Fruit fly (Drosophila melanogaster) whole organism, embryonic: ENCODE measurements around the gene Kaz-m1.

Experiments used
- C15 ChIP-seq: fragments of 200-800 bp; sonication (Bioruptor generic); IDR thresholded peaks from 3 replicates; pipeline ENCODE4 v1.3.6; 2022; ENCODE audit warnings: missing biosample characterization, missing genetic modification characterization
- CG10321 ChIP-seq: fragments of 200-800 bp; sonication (Bioruptor generic); IDR thresholded peaks from 2 replicates; pipeline ENCODE4 v1.3.6; 2022; ENCODE audit warnings: missing biosample characterization, missing genetic modification characterization
- CG11456 ChIP-seq: fragments of 200-800 bp; sonication (Bioruptor generic); IDR thresholded peaks from 3 replicates; pipeline ENCODE4 v1.3.6; 2022; ENCODE audit warnings: missing biosample characterization, missing genetic modification characterization
- CG12744 ChIP-seq: fragments of 200-800 bp; sonication (Bioruptor generic); optimal IDR thresholded peaks from 2 replicates; lab custom pipeline; 2016; ENCODE audit warnings: missing biosample characterization, missing genetic modification characterization
- CG13287 ChIP-seq: fragments of 200-800 bp; sonication (Bioruptor generic); IDR thresholded peaks from 2 replicates; pipeline ENCODE4 v1.3.6; 2022; ENCODE audit warnings: missing biosample characterization, missing genetic modification characterization; ENCODE audit not compliant: partially characterized antibody
- CG13775 ChIP-seq: fragments of 200-800 bp; sonication (Bioruptor generic); optimal IDR thresholded peaks from 3 replicates; lab custom pipeline; 2017; ENCODE audit warnings: missing biosample characterization, mild to moderate bottlenecking, missing genetic modification characterization
- CG14441 ChIP-seq: fragments of 200-800 bp; sonication (Bioruptor generic); IDR thresholded peaks from 2 replicates; pipeline ENCODE4 v1.3.6; 2022; ENCODE audit warnings: missing biosample characterization, missing genetic modification characterization
- CG15514 ChIP-seq: fragments of 200-800 bp; sonication (Bioruptor generic); optimal IDR thresholded peaks from 3 replicates; lab custom pipeline; 2017; ENCODE audit warnings: missing biosample characterization, missing genetic modification characterization, mild to moderate bottlenecking, moderate library complexity, missing genetic modification reagents
- CG17328 ChIP-seq: fragments of 200-800 bp; sonication (Bioruptor generic); IDR thresholded peaks from 2 replicates; pipeline ENCODE4 v1.3.6; 2022; ENCODE audit warnings: missing biosample characterization, missing genetic modification characterization
- CG1832 ChIP-seq: fragments of 200-800 bp; sonication (Bioruptor generic); optimal IDR thresholded peaks from 2 replicates; lab custom pipeline; 2017; ENCODE audit warnings: missing biosample characterization, mild to moderate bottlenecking, missing genetic modification characterization, inconsistent platforms
- CG2129 ChIP-seq: fragments of 200-800 bp; sonication (Bioruptor generic); IDR thresholded peaks from 2 replicates; pipeline ENCODE4 v1.3.6; 2022; ENCODE audit warnings: missing biosample characterization, missing genetic modification characterization; ENCODE audit not compliant: partially characterized antibody
- CG31388 ChIP-seq: fragments of 200-800 bp; sonication (Bioruptor generic); optimal IDR thresholded peaks from 2 replicates; lab custom pipeline; 2016; ENCODE audit warnings: missing biosample characterization, missing genetic modification characterization
- CG32767 ChIP-seq: fragments of 200-800 bp; sonication (Bioruptor generic); IDR thresholded peaks from 2 replicates; pipeline ENCODE4 v1.3.6; 2022; ENCODE audit warnings: missing biosample characterization, missing genetic modification characterization
- CG33213 ChIP-seq: fragments of 200-800 bp; sonication (Bioruptor generic); optimal IDR thresholded peaks from 3 replicates; lab custom pipeline; 2016; ENCODE audit warnings: missing biosample characterization, missing genetic modification characterization
- CG33557 ChIP-seq: fragments of 200-800 bp; sonication (Bioruptor generic); optimal IDR thresholded peaks from 2 replicates; lab custom pipeline; 2019; ENCODE audit warnings: missing biosample characterization, mild to moderate bottlenecking, missing genetic modification characterization, moderate library complexity
- CG4854 ChIP-seq: fragments of 200-800 bp; sonication (Bioruptor generic); optimal IDR thresholded peaks from 2 replicates; lab custom pipeline; 2016; ENCODE audit warnings: missing biosample characterization, missing genetic modification characterization, inconsistent platforms
- CG6175 ChIP-seq: fragments of 200-800 bp; sonication (Bioruptor generic); IDR thresholded peaks from 3 replicates; pipeline ENCODE4 v1.3.6; 2022; ENCODE audit warnings: missing biosample characterization, missing genetic modification characterization
- CG7786 ChIP-seq: fragments of 200-800 bp; sonication (Bioruptor generic); optimal IDR thresholded peaks from 2 replicates; lab custom pipeline; 2016; ENCODE audit warnings: missing biosample characterization, missing genetic modification characterization
- CG7963 ChIP-seq: fragments of 200-800 bp; sonication (Bioruptor generic); IDR thresholded peaks from 3 replicates; pipeline ENCODE4 v1.3.6; 2022; ENCODE audit warnings: missing biosample characterization, missing genetic modification characterization; ENCODE audit not compliant: partially characterized antibody
- CG8944 ChIP-seq: fragments of 200-800 bp; sonication (Bioruptor generic); optimal IDR thresholded peaks from 3 replicates; lab custom pipeline; 2016; ENCODE audit warnings: missing biosample characterization, missing genetic modification characterization
- CG9609 ChIP-seq: fragments of 200-800 bp; sonication (Bioruptor generic); optimal IDR thresholded peaks from 3 replicates; lab custom pipeline; 2016; ENCODE audit warnings: missing biosample characterization, missing genetic modification characterization
- CG9727 ChIP-seq: fragments of 200-800 bp; sonication (Bioruptor generic); optimal IDR thresholded peaks from 3 replicates; lab custom pipeline; 2017; ENCODE audit warnings: missing biosample characterization, mild to moderate bottlenecking, missing genetic modification characterization
- CHES-1-like ChIP-seq: fragments of 200-800 bp; sonication (Bioruptor generic); optimal IDR thresholded peaks from 2 replicates; lab custom pipeline; 2016; ENCODE audit warnings: missing biosample characterization, missing genetic modification characterization
- Deaf1 ChIP-seq: fragments of 200-800 bp; optimal IDR thresholded peaks from 3 replicates; lab custom pipeline; 2019; ENCODE audit warnings: missing biosample characterization, mild to moderate bottlenecking, missing genetic modification characterization, moderate library complexity
- Dip2 ChIP-seq: fragments of 200-800 bp; sonication (Bioruptor generic); IDR thresholded peaks from 2 replicates; pipeline ENCODE4 v1.3.6; 2022; ENCODE audit warnings: missing biosample characterization, missing genetic modification characterization
- Drgx ChIP-seq: fragments of 200-800 bp; sonication (Bioruptor generic); IDR thresholded peaks from 2 replicates; pipeline ENCODE4 v1.3.6; 2022; ENCODE audit warnings: missing biosample characterization, missing genetic modification characterization
- Ets65A ChIP-seq: fragments of 200-800 bp; sonication (Bioruptor generic); peaks from one replicate; lab custom pipeline; 2016; ENCODE audit warnings: missing biosample characterization, missing genetic modification characterization
- HLHmδ ChIP-seq: fragments of 200-800 bp; sonication (Bioruptor generic); optimal IDR thresholded peaks from 2 replicates; lab custom pipeline; 2018; ENCODE audit warnings: missing biosample characterization, mild to moderate bottlenecking, missing genetic modification characterization, moderate library complexity
- Med ChIP-seq: fragments of 200-800 bp; sonication (Bioruptor generic); peaks from one replicate; lab custom pipeline; 2016; ENCODE audit warnings: missing biosample characterization, missing genetic modification characterization, mild to moderate bottlenecking, inconsistent platforms, moderate library complexity
- Poxn ChIP-seq: fragments of 200-800 bp; sonication (Bioruptor generic); IDR thresholded peaks from 2 replicates; pipeline ENCODE4 v1.3.6; 2022; ENCODE audit warnings: missing biosample characterization, missing genetic modification characterization
- Xrp1 ChIP-seq: fragments of 200-800 bp; sonication (Bioruptor generic); IDR thresholded peaks from 2 replicates; pipeline ENCODE4 v1.3.6; 2022; ENCODE audit warnings: missing biosample characterization, missing genetic modification characterization
- ab ChIP-seq: fragments of 200-800 bp; sonication (Bioruptor generic); optimal IDR thresholded peaks from 2 replicates; lab custom pipeline; 2016; ENCODE audit warnings: missing biosample characterization, missing genetic modification characterization
- br ChIP-seq: fragments of >200 bp; optimal IDR thresholded peaks from 2 replicates; lab custom pipeline; 2017
- cas ChIP-seq: fragments of 200-800 bp; sonication (Bioruptor generic); IDR thresholded peaks from 2 replicates; pipeline ENCODE4 v1.3.6; 2022; ENCODE audit warnings: missing biosample characterization, missing genetic modification characterization
- chinmo ChIP-seq: fragments of 200-800 bp; sonication (Bioruptor generic); IDR thresholded peaks from 4 replicates; pipeline ENCODE4 v1.3.6; 2022; ENCODE audit warnings: missing biosample characterization, missing genetic modification characterization; ENCODE audit not compliant: partially characterized antibody
- dpn ChIP-seq, 2 experiments: fragments of 200-800 bp; sonication (Bioruptor generic); optimal IDR thresholded peaks; 3 replicates each; lab custom pipeline; 2016; ENCODE audit warnings: missing biosample characterization in 2 of 2, missing genetic modification characterization in 2 of 2
- esg ChIP-seq: fragments of 200-800 bp; sonication (Bioruptor generic); conservative IDR thresholded peaks from 2 replicates; pipeline ENCODE4 v1.3.6; 2022; ENCODE audit warnings: missing biosample characterization, missing genetic modification characterization
- grau ChIP-seq: fragments of 200-800 bp; optimal IDR thresholded peaks from 3 replicates; lab custom pipeline; 2019; ENCODE audit warnings: missing biosample characterization, mild to moderate bottlenecking, missing genetic modification characterization, moderate library complexity
- gt ChIP-seq: fragments of 200-800 bp; sonication (Bioruptor generic); IDR thresholded peaks from 2 replicates; pipeline ENCODE4 v1.3.6; 2022; ENCODE audit warnings: missing biosample characterization, missing genetic modification characterization
- hth ChIP-seq: fragments of >200 bp; optimal IDR thresholded peaks from 2 replicates; lab custom pipeline; 2017; ENCODE audit warnings: inconsistent platforms
- luna ChIP-seq: fragments of 200-800 bp; sonication (Bioruptor generic); optimal IDR thresholded peaks from 2 replicates; lab custom pipeline; 2016; ENCODE audit warnings: missing biosample characterization, missing genetic modification characterization
- otp ChIP-seq: fragments of 200-800 bp; sonication (Bioruptor generic); IDR thresholded peaks from 3 replicates; pipeline ENCODE4, ENCODE4 v1.3.6; 2022; ENCODE audit warnings: missing biosample characterization, missing genetic modification characterization
- pan ChIP-seq, 4 experiments: fragments of >200 bp in 3 of 4; fragments of 200-800 bp in 1 of 4; sonication (Bioruptor generic) in 1 of 4; optimal IDR thresholded peaks in 3 of 4; IDR thresholded peaks in 1 of 4; 2 replicates each; pipeline versions ENCODE4 v1.3.6 to Lab custom; 2017 to 2022; ENCODE audit warnings: missing biosample characterization in 2 of 4, missing genetic modification characterization in 2 of 4, mixed read lengths in 1 of 4
- run ChIP-seq: fragments of 200-800 bp; sonication (Bioruptor generic); optimal IDR thresholded peaks from 3 replicates; lab custom pipeline; 2018; ENCODE audit warnings: missing biosample characterization, mild to moderate bottlenecking, missing genetic modification characterization
- sens ChIP-seq: fragments of 200-800 bp; sonication (Bioruptor generic); peaks from one replicate; lab custom pipeline; 2016; ENCODE audit warnings: missing biosample characterization, missing genetic modification characterization
- sima ChIP-seq: fragments of 200-800 bp; sonication (Bioruptor generic); optimal IDR thresholded peaks from 2 replicates; lab custom pipeline; 2016; ENCODE audit warnings: missing biosample characterization, missing genetic modification characterization
- sob ChIP-seq: fragments of 200-800 bp; sonication (Bioruptor generic); IDR thresholded peaks from 2 replicates; pipeline ENCODE4 v1.3.6; 2022; ENCODE audit warnings: missing biosample characterization, missing genetic modification characterization
- trem ChIP-seq: fragments of 200-800 bp; optimal IDR thresholded peaks from 3 replicates; lab custom pipeline; 2019; ENCODE audit warnings: missing biosample characterization, mild to moderate bottlenecking, missing genetic modification characterization, moderate library complexity
- unpg ChIP-seq: fragments of 200-800 bp; sonication (Bioruptor generic); optimal IDR thresholded peaks from 3 replicates; lab custom pipeline; 2018; ENCODE audit warnings: missing biosample characterization, mild to moderate bottlenecking, missing genetic modification characterization, moderate library complexity
- vvl ChIP-seq: fragments of 200-800 bp; sonication (Bioruptor generic); IDR thresholded peaks from 2 replicates; pipeline ENCODE4 v1.3.6; 2022; ENCODE audit warnings: missing biosample characterization, missing genetic modification characterization

Kaz-m1 gene

DNA sequence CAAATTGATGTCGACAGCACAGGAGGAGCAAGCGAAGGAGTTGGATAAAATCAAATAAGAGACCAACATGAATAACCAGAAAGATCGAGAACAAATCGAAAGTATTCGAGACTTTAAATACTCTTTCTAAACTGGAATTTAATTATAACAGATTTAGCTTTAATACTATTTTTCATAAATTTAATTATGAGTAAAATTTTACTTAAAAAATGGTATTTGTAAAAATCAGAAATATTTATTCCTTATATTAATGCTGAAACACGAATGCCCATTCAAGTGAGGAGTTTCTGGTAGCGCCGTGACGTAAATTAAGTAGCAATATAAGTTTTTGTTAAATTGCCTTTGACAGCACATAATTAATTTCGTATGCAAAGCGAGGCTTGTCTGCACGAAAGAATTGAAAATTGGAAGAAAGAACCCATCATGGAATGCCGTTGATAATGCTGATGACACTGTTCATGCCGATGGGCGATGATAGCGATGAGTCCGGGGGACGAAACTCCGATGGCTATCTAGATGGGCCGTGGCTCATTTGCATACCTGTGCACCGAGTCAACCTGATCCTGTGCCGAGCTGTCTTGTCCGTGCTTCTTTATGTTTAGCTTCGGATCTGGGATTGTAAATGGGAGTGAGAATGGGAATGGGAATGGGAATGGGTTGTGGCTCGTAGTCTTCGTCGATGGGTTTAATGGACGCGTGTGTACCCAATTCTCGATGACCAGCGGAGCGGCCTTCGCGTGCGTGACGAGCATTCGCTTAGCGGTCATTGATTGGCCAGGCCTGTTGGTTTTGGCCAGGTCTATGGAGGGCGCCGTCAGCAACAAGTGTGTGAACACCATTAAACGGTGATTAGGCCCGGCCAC is 1.5 kb upstream of the Kaz-m1 start (continued):
- TF ChIP-seq vvl (GFP tag; lab: Robert Waterston, UW), result peak; percentile 68
- no peak for TF ChIP-seq CG15514 (GFP tag; lab: Kevin White, UChicago)
- TF ChIP-seq trem (tag; lab: Kevin White, UChicago), result peak; percentile 47
- peak; percentile 73 for TF ChIP-seq Med
- TF ChIP-seq CG7963 (GFP tag; lab: Robert Waterston, UW), result no peak
- no peak for TF ChIP-seq C15 (GFP tag; lab: Robert Waterston, UW)
- 0 out of 3 replicates have a peak, but pooled peaks have one; percentile 16 for TF ChIP-seq otp (GFP tag; lab: Robert Waterston, UW)
- TF ChIP-seq CG8944 (GFP tag; lab: Kevin White, UChicago), result no peak
- no peak for TF ChIP-seq Poxn (GFP tag; lab: Robert Waterston, UW)
- no peak for TF ChIP-seq CG32767
- TF ChIP-seq CG17328 (GFP tag; lab: Robert Waterston, UW), result peak; percentile 49; the same call in 1 of the 2 replicates
- TF ChIP-seq CG11456 (GFP tag; lab: Robert Waterston, UW), result no peak
- peak; percentile 61 for TF ChIP-seq unpg (GFP tag; lab: Kevin White, UChicago)
- TF ChIP-seq Deaf1 (tag; lab: Kevin White, UChicago), result no peak
- TF ChIP-seq CG31388, result no peak
- TF ChIP-seq Drgx, result peak; percentile 6; the same call in 1 of the 2 replicates
- 0 out of 2 replicates have a peak, but pooled peaks have one; percentile 13 for TF ChIP-seq sob (GFP tag; lab: Robert Waterston, UW)
- TF ChIP-seq CG33557 (GFP tag; lab: Kevin White, UChicago), result peak; percentile 84
- no peak for TF ChIP-seq cas
- TF ChIP-seq esg (GFP tag; lab: Robert Waterston, UW), result 0 out of 2 replicates have a peak, but pooled peaks have one; percentile 17
- no peak for TF ChIP-seq Dip2 (GFP tag; lab: Robert Waterston, UW)
- TF ChIP-seq Xrp1 (GFP tag; lab: Robert Waterston, UW), result peak; percentile 74
- no peak for TF ChIP-seq run (tag; lab: Kevin White, UChicago)
- TF ChIP-seq HLHmδ (GFP tag; lab: Kevin White, UChicago), result peak; percentile 66
- no peak for TF ChIP-seq chinmo (GFP tag; lab: Robert Waterston, UW)
- no peak for TF ChIP-seq sima
- no peak for TF ChIP-seq CG10321
- TF ChIP-seq hth (lab: Kevin White, UChicago), result no peak
- TF ChIP-seq CG13287, result no peak
- TF ChIP-seq Ets65A (GFP tag; lab: Kevin White, UChicago), result peak; percentile 5
- TF ChIP-seq CHES-1-like (GFP tag; lab: Kevin White, UChicago), result no peak
- no peak for TF ChIP-seq ab (GFP tag; lab: Kevin White, UChicago)
- no peak for TF ChIP-seq CG7786 (GFP tag; lab: Kevin White, UChicago)
- TF ChIP-seq CG1832 (GFP tag; lab: Kevin White, UChicago), result no peak
- no peak for TF ChIP-seq CG13775 (GFP tag; lab: Kevin White, UChicago)
- no peak for TF ChIP-seq pan (optimal IDR thresholded peaks at IDR 0.05; lab: Kevin White, UChicago)
- TF ChIP-seq pan (GFP tag; optimal IDR thresholded peaks at IDR 0.05 in 1 of 2, IDR thresholded peaks at IDR 0.05 in 1 of 2), result no peak
- 0 out of 3 replicates have a peak, but pooled peaks have one; percentile 44 for TF ChIP-seq CG6175
- no peak for TF ChIP-seq gt (GFP tag; lab: Robert Waterston, UW)
- no peak for TF ChIP-seq CG4854 (GFP tag; lab: Kevin White, UChicago)
- no peak for TF ChIP-seq CG9609 (GFP tag; lab: Kevin White, UChicago)
- no peak for TF ChIP-seq CG12744 (GFP tag; lab: Kevin White, UChicago)
- peak; percentile 47 for TF ChIP-seq CG9727 (GFP tag; lab: Kevin White, UChicago)
- TF ChIP-seq CG2129 (GFP tag; lab: Robert Waterston, UW), result no peak
- no peak for TF ChIP-seq br
- no peak for TF ChIP-seq CG14441 (GFP tag; lab: Robert Waterston, UW)
- TF ChIP-seq dpn (GFP tag; optimal IDR thresholded peaks at IDR 0.05; lab: Kevin White, UChicago), result peak in 1 of 2 experiments; percentile 2
- TF ChIP-seq sens (GFP tag; lab: Kevin White, UChicago), result peak; percentile 73
- no peak for TF ChIP-seq CG33213
- peak; percentile 57 for TF ChIP-seq grau (tag; lab: Kevin White, UChicago)
- TF ChIP-seq luna (GFP tag; lab: Kevin White, UChicago), result no peak
